Worm (Caenorhabditis elegans) whole organism, L2 larva: Measurements from ENCODE around the gene F32D8.4.

Experiments used
- R02D3.7 ChIP-seq: fragments of 150-350 bp; optimal IDR thresholded peaks from 2 replicates; lab custom pipeline; 2014; ENCODE audit warnings: missing biosample characterization, missing genetic modification characterization
- Y55F3AM.14 ChIP-seq: fragments of 200-800 bp; sonication (Bioruptor generic); optimal IDR thresholded peaks from 2 replicates; lab custom pipeline; 2018; ENCODE audit warnings: mild to moderate bottlenecking, missing genetic modification characterization, missing compliant biosample characterization
- ZK546.5 ChIP-seq: sonication (generic microtip); optimal IDR thresholded peaks from 2 replicates; lab custom pipeline; 2017; ENCODE audit warnings: missing biosample characterization, missing genetic modification characterization
- alr-1 ChIP-seq: fragments of 150-350 bp; optimal IDR thresholded peaks from 2 replicates; lab custom pipeline; 2014; ENCODE audit warnings: missing biosample characterization, missing genetic modification characterization
- ama-1 ChIP-seq: fragments of 150-350 bp; optimal IDR thresholded peaks from 2 replicates; lab custom pipeline; 2018; ENCODE audit warnings: inconsistent platforms
- ceh-16 ChIP-seq: fragments of 150-350 bp; optimal IDR thresholded peaks from 2 replicates; lab custom pipeline; 2014; ENCODE audit warnings: missing biosample characterization, missing genetic modification characterization
- crh-2 ChIP-seq: sonication (generic microtip); optimal IDR thresholded peaks from 2 replicates; lab custom pipeline; 2017; ENCODE audit warnings: missing biosample characterization, missing genetic modification characterization
- dmd-4 ChIP-seq: sonication (generic microtip); optimal IDR thresholded peaks from 2 replicates; lab custom pipeline; 2017; ENCODE audit warnings: missing biosample characterization, missing genetic modification characterization
- egl-27 ChIP-seq: sonication (generic microtip); optimal IDR thresholded peaks from 3 replicates; lab custom pipeline; 2017; ENCODE audit warnings: missing biosample characterization, missing genetic modification reagents, missing genetic modification characterization
- elt-3 ChIP-seq: sonication (generic microtip); optimal IDR thresholded peaks from 2 replicates; lab custom pipeline; 2017; ENCODE audit warnings: missing biosample characterization, missing genetic modification characterization
- fos-1 ChIP-seq: fragments of 150-350 bp; optimal IDR thresholded peaks from 2 replicates; lab custom pipeline; 2014; ENCODE audit warnings: missing biosample characterization, missing genetic modification characterization
- lin-11 ChIP-seq: fragments of 150-350 bp; sonication (generic microtip); optimal IDR thresholded peaks from 2 replicates; lab custom pipeline; 2014; ENCODE audit warnings: missing biosample characterization, missing genetic modification characterization, inconsistent platforms, mixed read lengths
- lin-13 ChIP-seq: fragments of 150-350 bp; optimal IDR thresholded peaks from 2 replicates; lab custom pipeline; 2014; ENCODE audit warnings: missing biosample characterization, missing genetic modification reagents, missing genetic modification characterization
- lin-39 ChIP-seq: fragments of 150-350 bp; optimal IDR thresholded peaks from 2 replicates; lab custom pipeline; 2014; ENCODE audit warnings: missing biosample characterization, missing genetic modification reagents, missing genetic modification characterization
- lsy-2 ChIP-seq, 2 experiments: fragments of 150-350 bp in 1 of 2; sonication (generic microtip) in 1 of 2; optimal IDR thresholded peaks; 2 replicates each; lab custom pipeline; 2014 to 2017; ENCODE audit warnings: missing biosample characterization in 2 of 2, missing genetic modification characterization in 2 of 2
- mab-5 ChIP-seq: fragments of 150-350 bp; optimal IDR thresholded peaks from 2 replicates; lab custom pipeline; 2014; ENCODE audit warnings: missing biosample characterization, missing genetic modification characterization
- mbf-1 ChIP-seq: sonication (generic microtip); optimal IDR thresholded peaks from 2 replicates; lab custom pipeline; 2017; ENCODE audit warnings: missing biosample characterization, missing genetic modification characterization
- mdl-1 ChIP-seq, 2 experiments: fragments of 150-350 bp in 1 of 2; sonication (generic microtip) in 1 of 2; optimal IDR thresholded peaks; 2 replicates each; lab custom pipeline; 2017; ENCODE audit warnings: missing biosample characterization in 2 of 2, missing genetic modification characterization in 2 of 2
- nhr-11 ChIP-seq: fragments of 150-350 bp; optimal IDR thresholded peaks from 2 replicates; lab custom pipeline; 2014; ENCODE audit warnings: missing biosample characterization, missing genetic modification characterization
- nhr-12 ChIP-seq: fragments of 150-350 bp; optimal IDR thresholded peaks from 2 replicates; lab custom pipeline; 2014; ENCODE audit warnings: missing biosample characterization, missing genetic modification characterization
- nhr-129 ChIP-seq: fragments of 150-350 bp; optimal IDR thresholded peaks from 2 replicates; lab custom pipeline; 2014; ENCODE audit warnings: missing biosample characterization, missing genetic modification characterization
- nhr-23 ChIP-seq: fragments of 150-350 bp; optimal IDR thresholded peaks from 2 replicates; lab custom pipeline; 2014; ENCODE audit warnings: missing biosample characterization, missing genetic modification reagents, missing genetic modification characterization
- nhr-25 ChIP-seq: fragments of 150-350 bp; sonication (generic microtip); optimal IDR thresholded peaks from 3 replicates; lab custom pipeline; 2014; ENCODE audit warnings: missing biosample characterization, missing genetic modification characterization
- nhr-6 ChIP-seq: fragments of 150-350 bp; optimal IDR thresholded peaks from 2 replicates; lab custom pipeline; 2014; ENCODE audit warnings: missing biosample characterization, missing genetic modification characterization
- nhr-77 ChIP-seq: fragments of 150-350 bp; optimal IDR thresholded peaks from 2 replicates; lab custom pipeline; 2014; ENCODE audit warnings: missing biosample characterization, missing genetic modification characterization
- peb-1 ChIP-seq: fragments of 150-350 bp; optimal IDR thresholded peaks from 2 replicates; lab custom pipeline; 2014; ENCODE audit warnings: missing biosample characterization, missing genetic modification characterization
- sma-3 ChIP-seq: sonication (generic microtip); optimal IDR thresholded peaks from 2 replicates; lab custom pipeline; 2016; ENCODE audit warnings: missing genetic modification reagents, missing genetic modification characterization, missing compliant biosample characterization
- sma-9 ChIP-seq, 2 experiments: fragments of 150-350 bp in 1 of 2; sonication (generic microtip) in 1 of 2; optimal IDR thresholded peaks; 2 replicates each; lab custom pipeline; 2014 to 2016; ENCODE audit warnings: missing genetic modification characterization in 2 of 2, mild to moderate bottlenecking in 1 of 2, missing biosample characterization in 1 of 2, missing compliant biosample characterization in 1 of 2, missing genetic modification reagents in 1 of 2, moderate library complexity in 1 of 2
- snpc-4 ChIP-seq: fragments of 150-350 bp; optimal IDR thresholded peaks from 2 replicates; lab custom pipeline; 2014; ENCODE audit warnings: missing biosample characterization, missing genetic modification characterization
- unc-39 ChIP-seq: fragments of 150-350 bp; optimal IDR thresholded peaks from 2 replicates; lab custom pipeline; 2014; ENCODE audit warnings: missing biosample characterization, missing genetic modification characterization
- zag-1 ChIP-seq: fragments of 150-350 bp; optimal IDR thresholded peaks from 2 replicates; lab custom pipeline; 2014; ENCODE audit warnings: missing biosample characterization, missing genetic modification characterization
- ztf-1 ChIP-seq: fragments of 200-800 bp; sonication (Bioruptor generic); conservative IDR thresholded peaks from 2 replicates; pipeline ENCODE4 v1.3.6; 2022; ENCODE audit warnings: missing genetic modification characterization, missing compliant biosample characterization
- ztf-4 ChIP-seq: fragments of 150-350 bp; optimal IDR thresholded peaks from 2 replicates; lab custom pipeline; 2014; ENCODE audit warnings: missing biosample characterization, missing genetic modification characterization

Gene F32D8.4

DNA sequence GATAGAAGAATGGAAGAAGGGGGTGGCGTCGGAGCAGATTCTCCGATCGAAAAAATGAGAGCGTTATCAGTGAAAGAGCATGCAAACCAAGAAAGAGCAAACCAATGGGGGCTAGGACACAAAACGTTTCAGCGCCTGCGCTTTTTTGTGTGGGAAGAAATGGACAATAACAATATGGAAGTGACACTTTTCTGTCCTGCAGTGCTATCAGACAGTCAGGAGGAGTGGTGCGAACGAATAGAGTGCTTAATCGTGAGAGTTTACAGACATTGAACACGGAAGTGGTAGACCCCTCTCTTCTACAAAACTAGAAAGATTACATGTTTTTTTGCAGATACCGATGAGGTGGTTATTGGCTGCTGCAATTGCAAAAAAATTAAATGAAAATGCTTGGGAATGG, 38.0 kb downstream of the F32D8.4 start:
- TF ChIP-seq fos-1 = peak; percentile 78
- no peak for TF ChIP-seq ama-1 (lab: Kevin White, UChicago)
- TF ChIP-seq mab-5 (tag; lab: Kevin White, UChicago) = no peak
- TF ChIP-seq crh-2 (tag; lab: Kevin White, UChicago) = peak; percentile 21
- TF ChIP-seq zag-1 (tag; lab: Kevin White, UChicago) = no peak
- no peak for TF ChIP-seq nhr-11 (tag; lab: Kevin White, UChicago)
- TF ChIP-seq nhr-25 (tag; lab: Kevin White, UChicago) = no peak
- TF ChIP-seq nhr-23 (tag; lab: Kevin White, UChicago) = no peak
- TF ChIP-seq nhr-12 (tag; lab: Kevin White, UChicago) = no peak
- TF ChIP-seq sma-9 (GFP tag; optimal IDR thresholded peaks at IDR 0.05; lab: Kevin White, UChicago) = peak; percentile 80
- no peak for TF ChIP-seq sma-9 (tag; optimal IDR thresholded peaks at IDR 0.05; lab: Kevin White, UChicago)
- TF ChIP-seq ztf-1 (GFP tag; lab: Robert Waterston, UW) = no peak
- TF ChIP-seq mbf-1 = no peak
- no peak for TF ChIP-seq ZK546.5
- no peak for TF ChIP-seq sma-3 (GFP tag; lab: Kevin White, UChicago)
- peak; percentile 15 for TF ChIP-seq nhr-129 (tag; lab: Kevin White, UChicago)
- no peak for TF ChIP-seq mdl-1 (tag; optimal IDR thresholded peaks at IDR 0.05; lab: Kevin White, UChicago)
- TF ChIP-seq snpc-4 (tag; lab: Kevin White, UChicago) = no peak
- no peak for TF ChIP-seq ceh-16
- TF ChIP-seq lsy-2 (tag; optimal IDR thresholded peaks at IDR 0.05; lab: Kevin White, UChicago) = no peak
- no peak for TF ChIP-seq ztf-4 (tag; lab: Kevin White, UChicago)
- TF ChIP-seq R02D3.7 (tag; lab: Kevin White, UChicago) = no peak
- no peak for TF ChIP-seq elt-3 (tag; lab: Kevin White, UChicago)
- no peak for TF ChIP-seq nhr-77

- TF ChIP-seq lin-11 (tag; lab: Kevin White, UChicago) = no peak
- no peak for TF ChIP-seq lin-13 (GFP tag; lab: Kevin White, UChicago)
- TF ChIP-seq snpc-4 (tag; lab: Kevin White, UChicago) = no peak
- TF ChIP-seq nhr-25 (tag; lab: Kevin White, UChicago) = no peak
- no peak for TF ChIP-seq nhr-129 (tag; lab: Kevin White, UChicago)
- no peak for TF ChIP-seq mab-5 (tag; lab: Kevin White, UChicago)
- no peak for TF ChIP-seq nhr-6
Measured at ce11 chrV:10854197-10854596, 39.2 kb downstream of the F32D8.4 start.

- TF ChIP-seq R02D3.7 (tag; lab: Kevin White, UChicago) (no peak), nhr-25 (tag; lab: Kevin White, UChicago) (no peak), ztf-1 (GFP tag; lab: Robert Waterston, UW) (no peak), Y55F3AM.14 (GFP tag; lab: Kevin White, UChicago) (no peak), dmd-4 (tag; lab: Kevin White, UChicago) (no peak), egl-27 (no peak), nhr-129 (tag; lab: Kevin White, UChicago) (no peak), lsy-2 (tag; optimal IDR thresholded peaks at IDR 0.05; lab: Kevin White, UChicago) (no peak), mbf-1 (no peak), lin-39 (no peak), ceh-16 (no peak), unc-39 (tag; lab: Kevin White, UChicago) (no peak), fos-1 (no peak), alr-1 (tag; lab: Kevin White, UChicago) (no peak), peb-1 (tag; lab: Kevin White, UChicago) (no peak)
Measured at ce11 chrV:10846893-10847292, 46.5 kb downstream of the F32D8.4 start, which contains the start of gene C29A12.6. C29A12.6 (plus strand) TSS chrV:10847193.
